Fruit fly (Drosophila melanogaster) whole organism, embryonic: ENCODE measurements around the gene SoYb.

Source experiments
- ATbp ChIP-seq: fragments of 200-800 bp; sonication (Bioruptor generic); optimal IDR thresholded peaks from 2 replicates; lab custom pipeline; 2017; ENCODE audit warnings: missing biosample characterization, mild to moderate bottlenecking, missing genetic modification characterization, missing genetic modification reagents
- Antp ChIP-seq: fragments of 200-800 bp; sonication (Bioruptor generic); optimal IDR thresholded peaks from 3 replicates; lab custom pipeline; 2016; ENCODE audit warnings: missing biosample characterization, missing genetic modification characterization
- Atf-2 ChIP-seq: fragments of 200-800 bp; sonication (Bioruptor generic); optimal IDR thresholded peaks from 2 replicates; lab custom pipeline; 2016; ENCODE audit warnings: missing biosample characterization, missing genetic modification characterization
- CG10565 ChIP-seq: fragments of 200-800 bp; sonication (Bioruptor generic); optimal IDR thresholded peaks from 3 replicates; lab custom pipeline; 2016; ENCODE audit warnings: missing biosample characterization, mild to moderate bottlenecking, missing genetic modification characterization
- CG11695 ChIP-seq: fragments of 200-800 bp; sonication (Bioruptor generic); IDR thresholded peaks from 3 replicates; pipeline ENCODE4 v1.3.6; 2022; ENCODE audit warnings: missing biosample characterization, missing genetic modification characterization
- CG12942 ChIP-seq: fragments of 200-800 bp; sonication (Bioruptor generic); optimal IDR thresholded peaks from 3 replicates; lab custom pipeline; 2016; ENCODE audit warnings: missing biosample characterization, missing genetic modification characterization
- CG13287 ChIP-seq: fragments of 200-800 bp; sonication (Bioruptor generic); IDR thresholded peaks from 2 replicates; pipeline ENCODE4 v1.3.6; 2022; ENCODE audit warnings: missing biosample characterization, missing genetic modification characterization; ENCODE audit not compliant: partially characterized antibody
- CG14710 ChIP-seq: fragments of 200-800 bp; sonication (Bioruptor generic); optimal IDR thresholded peaks from 3 replicates; lab custom pipeline; 2019; ENCODE audit warnings: missing biosample characterization, mild to moderate bottlenecking, missing genetic modification characterization, moderate library complexity
- CG15601 ChIP-seq: fragments of 200-800 bp; sonication (Bioruptor generic); optimal IDR thresholded peaks from 3 replicates; lab custom pipeline; 2019; ENCODE audit warnings: missing biosample characterization, mild to moderate bottlenecking, missing genetic modification characterization, moderate library complexity
- CG17328 ChIP-seq: fragments of 200-800 bp; sonication (Bioruptor generic); IDR thresholded peaks from 2 replicates; pipeline ENCODE4 v1.3.6; 2022; ENCODE audit warnings: missing biosample characterization, missing genetic modification characterization
- CG17612 ChIP-seq: fragments of 200-800 bp; sonication (Bioruptor generic); IDR thresholded peaks from 2 replicates; pipeline ENCODE4 v1.3.6; 2022; ENCODE audit warnings: missing biosample characterization, missing genetic modification characterization
- CG2199 ChIP-seq: fragments of 200-800 bp; sonication (Bioruptor generic); IDR thresholded peaks from 3 replicates; pipeline ENCODE4 v1.3.6; 2022; ENCODE audit warnings: missing biosample characterization, missing genetic modification characterization
- CG4404 ChIP-seq: fragments of 200-800 bp; sonication (Bioruptor generic); IDR thresholded peaks from 2 replicates; pipeline ENCODE4 v1.3.6; 2022; ENCODE audit warnings: missing biosample characterization, missing genetic modification characterization
- CG4854 ChIP-seq: fragments of 200-800 bp; sonication (Bioruptor generic); optimal IDR thresholded peaks from 2 replicates; lab custom pipeline; 2016; ENCODE audit warnings: missing biosample characterization, missing genetic modification characterization, inconsistent platforms
- CG6254 ChIP-seq: fragments of 200-800 bp; sonication (Bioruptor generic); optimal IDR thresholded peaks from 3 replicates; lab custom pipeline; 2017; ENCODE audit warnings: mild to moderate bottlenecking, missing biosample characterization, missing genetic modification reagents, missing genetic modification characterization
- CG6683 ChIP-seq: fragments of 200-800 bp; sonication (Bioruptor generic); optimal IDR thresholded peaks from 2 replicates; lab custom pipeline; 2017; ENCODE audit warnings: missing biosample characterization, mild to moderate bottlenecking, missing genetic modification characterization, missing genetic modification reagents
- CG6813 ChIP-seq: fragments of 200-800 bp; sonication (Bioruptor generic); optimal IDR thresholded peaks from 2 replicates; lab custom pipeline; 2017; ENCODE audit warnings: missing biosample characterization, missing genetic modification characterization, mild to moderate bottlenecking, moderate library complexity, missing genetic modification reagents
- CG7839 ChIP-seq: fragments of 200-800 bp; sonication (Bioruptor generic); optimal IDR thresholded peaks from 3 replicates; lab custom pipeline; 2018; ENCODE audit warnings: missing biosample characterization, mild to moderate bottlenecking, missing genetic modification characterization, moderate library complexity
- CG7987 ChIP-seq: fragments of 200-800 bp; sonication (Bioruptor generic); optimal IDR thresholded peaks from 2 replicates; lab custom pipeline; 2018; ENCODE audit warnings: missing biosample characterization, mild to moderate bottlenecking, missing genetic modification characterization, moderate library complexity
- CG8359 ChIP-seq: fragments of 200-800 bp; sonication (Bioruptor generic); optimal IDR thresholded peaks from 2 replicates; lab custom pipeline; 2017; ENCODE audit warnings: missing biosample characterization, mild to moderate bottlenecking, missing genetic modification characterization, borderline replicate concordance
- CkIIα-i1 ChIP-seq: fragments of 200-800 bp; sonication (Bioruptor generic); IDR thresholded peaks from 2 replicates; pipeline ENCODE4 v1.3.6; 2022; ENCODE audit warnings: missing biosample characterization, missing genetic modification characterization
- D ChIP-seq, 2 experiments: fragments of 200-800 bp in 1 of 2; fragments of >200 bp in 1 of 2; sonication (Bioruptor generic) in 1 of 2; optimal IDR thresholded peaks; 2 replicates in 1 of 2; 3 replicates in 1 of 2; lab custom pipeline; 2017; ENCODE audit warnings: mild to moderate bottlenecking in 1 of 2, missing biosample characterization in 1 of 2, missing genetic modification characterization in 1 of 2, missing genetic modification reagents in 1 of 2
- E2f2 ChIP-seq: fragments of 200-800 bp; sonication (Bioruptor generic); IDR thresholded peaks from 2 replicates; pipeline ENCODE4 v1.3.6; 2022; ENCODE audit warnings: missing biosample characterization, missing genetic modification characterization
- Ets65A ChIP-seq: fragments of 200-800 bp; sonication (Bioruptor generic); peaks from one replicate; lab custom pipeline; 2016; ENCODE audit warnings: missing biosample characterization, missing genetic modification characterization
- Ets97D ChIP-seq: fragments of 200-800 bp; sonication (Bioruptor generic); optimal IDR thresholded peaks from 3 replicates; lab custom pipeline; 2016; ENCODE audit warnings: missing biosample characterization, missing genetic modification characterization
- HmgZ ChIP-seq: fragments of 200-800 bp; sonication (Bioruptor generic); optimal IDR thresholded peaks from 2 replicates; lab custom pipeline; 2018; ENCODE audit warnings: missing biosample characterization, mild to moderate bottlenecking, missing genetic modification characterization
- Hmr ChIP-seq: fragments of 200-800 bp; sonication (Bioruptor generic); optimal IDR thresholded peaks from 3 replicates; lab custom pipeline; 2017; ENCODE audit warnings: mild to moderate bottlenecking, missing biosample characterization, missing genetic modification reagents, missing genetic modification characterization
- Hsf ChIP-seq: fragments of 200-800 bp; sonication (Bioruptor generic); optimal IDR thresholded peaks from 3 replicates; lab custom pipeline; 2016; ENCODE audit warnings: missing biosample characterization, missing genetic modification characterization
- Kr ChIP-seq: fragments of 200-800 bp; sonication (Bioruptor generic); optimal IDR thresholded peaks from 2 replicates; lab custom pipeline; 2017; ENCODE audit warnings: missing biosample characterization, mild to moderate bottlenecking, missing genetic modification characterization
- Max ChIP-seq: fragments of 200-800 bp; sonication (Bioruptor generic); optimal IDR thresholded peaks from 2 replicates; lab custom pipeline; 2016; ENCODE audit warnings: missing biosample characterization, mild to moderate bottlenecking, missing genetic modification characterization
- Sox100B ChIP-seq: fragments of 200-800 bp; sonication (Bioruptor generic); optimal IDR thresholded peaks from 3 replicates; lab custom pipeline; 2018; ENCODE audit warnings: missing biosample characterization, mild to moderate bottlenecking, missing genetic modification characterization
- abd-A ChIP-seq: fragments of 200-800 bp; sonication (Bioruptor generic); optimal IDR thresholded peaks from 3 replicates; lab custom pipeline; 2019; ENCODE audit warnings: missing biosample characterization, mild to moderate bottlenecking, missing genetic modification characterization, moderate library complexity
- cg ChIP-seq: fragments of 200-800 bp; sonication (Bioruptor generic); optimal IDR thresholded peaks from 3 replicates; lab custom pipeline; 2019; ENCODE audit warnings: missing biosample characterization, mild to moderate bottlenecking, missing genetic modification characterization, moderate library complexity
- corto ChIP-seq: fragments of 200-800 bp; sonication (Bioruptor generic); optimal IDR thresholded peaks from 2 replicates; lab custom pipeline; 2016; ENCODE audit warnings: missing biosample characterization, mild to moderate bottlenecking, missing genetic modification characterization, moderate library complexity
- crc ChIP-seq: fragments of 200-800 bp; sonication (Bioruptor generic); optimal IDR thresholded peaks from 2 replicates; lab custom pipeline; 2016; ENCODE audit warnings: missing biosample characterization, missing genetic modification characterization
- danr ChIP-seq: fragments of 200-800 bp; sonication (Bioruptor generic); IDR thresholded peaks from 2 replicates; pipeline ENCODE4 v1.3.6; 2022; ENCODE audit warnings: missing biosample characterization, missing genetic modification characterization
- dimm ChIP-seq: fragments of 200-800 bp; sonication (Bioruptor generic); IDR thresholded peaks from 2 replicates; pipeline ENCODE4 v1.3.6; 2022; ENCODE audit warnings: missing biosample characterization, missing genetic modification characterization
- ewg ChIP-seq: fragments of 200-800 bp; sonication (Bioruptor generic); optimal IDR thresholded peaks from 3 replicates; lab custom pipeline; 2017; ENCODE audit warnings: mild to moderate bottlenecking, missing biosample characterization, missing genetic modification reagents, missing genetic modification characterization
- luna ChIP-seq: fragments of 200-800 bp; sonication (Bioruptor generic); optimal IDR thresholded peaks from 2 replicates; lab custom pipeline; 2016; ENCODE audit warnings: missing biosample characterization, missing genetic modification characterization
- peb ChIP-seq: fragments of 200-800 bp; sonication (Bioruptor generic); IDR thresholded peaks from 2 replicates; pipeline ENCODE4 v1.3.6; 2022; ENCODE audit warnings: missing biosample characterization, missing genetic modification characterization
- pita ChIP-seq: fragments of 200-800 bp; sonication (Bioruptor generic); optimal IDR thresholded peaks from 2 replicates; lab custom pipeline; 2017; ENCODE audit warnings: missing biosample characterization, mild to moderate bottlenecking, missing genetic modification characterization
- ranshi ChIP-seq: fragments of 200-800 bp; sonication (Bioruptor generic); IDR thresholded peaks from 2 replicates; pipeline ENCODE4 v1.3.6; 2022; ENCODE audit warnings: missing biosample characterization, missing genetic modification characterization
- row ChIP-seq: fragments of 200-800 bp; sonication (Bioruptor generic); IDR thresholded peaks from 3 replicates; pipeline ENCODE4 v1.3.6; 2022; ENCODE audit warnings: missing biosample characterization, missing genetic modification characterization
- schlank ChIP-seq: fragments of 200-800 bp; sonication (Bioruptor generic); optimal IDR thresholded peaks from 2 replicates; lab custom pipeline; 2018; ENCODE audit warnings: missing biosample characterization, mild to moderate bottlenecking, missing genetic modification characterization
- sd ChIP-seq: fragments of 200-800 bp; sonication (Bioruptor generic); optimal IDR thresholded peaks from 3 replicates; lab custom pipeline; 2018; ENCODE audit warnings: missing biosample characterization, mild to moderate bottlenecking, missing genetic modification characterization, moderate library complexity
- slp2 ChIP-seq: fragments of 200-800 bp; sonication (Bioruptor generic); optimal IDR thresholded peaks from 2 replicates; lab custom pipeline; 2016; ENCODE audit warnings: missing biosample characterization, missing genetic modification characterization
- twi ChIP-seq: fragments of 200-800 bp; optimal IDR thresholded peaks from 2 replicates; lab custom pipeline; 2019; ENCODE audit warnings: missing biosample characterization, mild to moderate bottlenecking, missing genetic modification characterization, moderate library complexity
- zen ChIP-seq: fragments of 200-800 bp; sonication (Bioruptor generic); optimal IDR thresholded peaks from 3 replicates; lab custom pipeline; 2018; ENCODE audit warnings: missing biosample characterization, mild to moderate bottlenecking, missing genetic modification characterization, moderate library complexity

Gene SoYb

DNA sequence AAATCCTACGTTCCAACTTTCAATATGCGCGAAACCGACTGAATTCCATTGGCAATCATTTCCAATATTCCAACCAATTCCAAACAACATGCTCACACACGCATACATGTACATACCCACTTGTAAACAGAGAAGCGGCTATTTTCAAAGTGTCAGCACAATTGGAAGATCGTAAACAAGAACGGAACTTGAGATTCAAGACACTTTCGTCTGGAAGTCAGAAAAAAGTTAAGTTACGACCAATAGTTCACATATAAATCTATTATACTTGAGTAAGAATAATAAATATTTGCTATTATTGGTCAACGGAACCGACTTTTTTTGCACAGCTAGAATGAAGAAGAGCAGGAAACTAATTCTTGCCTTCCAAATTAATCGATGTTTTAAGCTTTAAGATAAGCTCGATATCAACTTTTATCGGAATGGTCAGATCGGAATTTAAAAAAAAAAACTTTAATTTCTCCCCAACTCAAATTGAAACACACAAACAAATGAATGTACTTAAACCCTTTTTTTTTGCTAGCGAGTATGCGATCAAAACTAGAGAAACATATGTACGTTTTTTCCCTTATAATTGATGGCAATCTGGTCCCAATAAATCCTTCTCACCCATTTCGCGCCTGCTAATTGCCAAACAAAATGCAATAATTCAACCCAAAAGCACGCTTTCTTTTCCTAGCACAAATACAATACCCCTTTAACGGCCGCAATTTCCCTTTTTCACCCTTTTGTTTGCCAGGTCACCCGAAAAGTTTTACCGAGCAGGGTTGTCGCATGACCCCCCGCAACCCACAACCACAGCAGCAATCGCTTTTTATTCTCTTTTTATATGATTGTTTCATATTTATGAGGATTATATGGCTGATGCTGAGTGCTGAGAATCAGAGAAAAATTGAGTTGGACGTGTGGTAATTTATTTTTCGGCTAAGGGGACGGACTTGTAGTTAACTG lies at the start of gene SoYb, which contains the start of gene CG31875:
SoYb (minus strand) TSS at position 329 of the 951 bp plus-strand sequence.
CG31875 (minus strand) TSS at position 329 of the 951 bp plus-strand sequence.
- TF ChIP-seq CG15601 (tag; lab: Kevin White, UChicago) (no peak), danr (no peak), CkIIα-i1 (no peak), Sox100B (no peak), sd (no peak), pita (no peak), CG13287 (no peak), Kr (GFP tag; lab: Kevin White, UChicago) (peak; percentile 39), abd-A (no peak), CG7987 (peak; percentile 29), HmgZ (tag; lab: Kevin White, UChicago) (no peak), twi (tag; lab: Kevin White, UChicago) (no peak), CG6254 (GFP tag; lab: Kevin White, UChicago) (no peak), corto (GFP tag; lab: Kevin White, UChicago) (peak; percentile 5), CG10565 (GFP tag; lab: Kevin White, UChicago) (no peak), ewg (no peak), CG17612 (GFP tag; lab: Robert Waterston, UW) (no peak), CG2199 (GFP tag; lab: Robert Waterston, UW) (0 out of 3 replicates have a peak, but pooled peaks have one; percentile 65), Hmr (GFP tag; lab: Kevin White, UChicago) (no peak), Antp (GFP tag; lab: Kevin White, UChicago) (no peak), Atf-2 (no peak), E2f2 (0 out of 2 replicates have a peak, but pooled peaks have one; percentile 34), Max (GFP tag; lab: Kevin White, UChicago) (no peak), CG7839 (tag; lab: Kevin White, UChicago) (no peak), zen (no peak), ranshi (GFP tag; lab: Robert Waterston, UW) (no peak), cg (GFP tag; lab: Kevin White, UChicago) (peak; percentile 39), dimm (GFP tag; lab: Robert Waterston, UW) (no peak), row (GFP tag; lab: Robert Waterston, UW) (no peak), CG8359 (GFP tag; lab: Kevin White, UChicago) (no peak), Hsf (GFP tag; lab: Kevin White, UChicago) (no peak), schlank (no peak), Ets97D (GFP tag; lab: Kevin White, UChicago) (peak; percentile 9), peb (GFP tag; lab: Robert Waterston, UW) (no peak), CG6813 (GFP tag; lab: Kevin White, UChicago) (no peak), CG14710 (tag; lab: Kevin White, UChicago) (no peak), slp2 (GFP tag; lab: Kevin White, UChicago) (no peak), CG4854 (no peak), ATbp (GFP tag; lab: Kevin White, UChicago) (no peak), CG12942 (GFP tag; lab: Kevin White, UChicago) (no peak), D (optimal IDR thresholded peaks at IDR 0.05; lab: Kevin White, UChicago) (no peak), D (GFP tag; optimal IDR thresholded peaks at IDR 0.05; lab: Kevin White, UChicago) (no peak), Ets65A (peak; percentile 87), crc (GFP tag; lab: Kevin White, UChicago) (no peak), luna (GFP tag; lab: Kevin White, UChicago) (no peak), CG11695 (no peak), CG6683 (no peak), CG17328 (GFP tag; lab: Robert Waterston, UW) (0 out of 2 replicates have a peak, but pooled peaks have one; percentile 9), CG4404 (no peak)
